Worm (Caenorhabditis elegans) whole organism, young adult: ENCODE results near the gene F40H3.3.

ENCODE experiments used
- C06A6.2 ChIP-seq: fragments of 200-800 bp; sonication (Bioruptor generic); conservative IDR thresholded peaks from 2 replicates; pipeline ENCODE4 v1.3.6; 2022; ENCODE audit warnings: missing genetic modification characterization, missing compliant biosample characterization
- C17E4.6 ChIP-seq: fragments of 200-800 bp; sonication (Bioruptor generic); IDR thresholded peaks from 2 replicates; pipeline ENCODE4 v1.3.6; 2022; ENCODE audit warnings: missing genetic modification reagents, missing genetic modification characterization, missing compliant biosample characterization
- D2030.7 ChIP-seq: fragments of 200-800 bp; sonication (Bioruptor generic); IDR thresholded peaks from 2 replicates; pipeline ENCODE4 v1.3.6; 2022; ENCODE audit warnings: missing genetic modification reagents, missing genetic modification characterization, missing compliant biosample characterization
- K11D2.4 ChIP-seq: fragments of 200-800 bp; sonication (Bioruptor generic); IDR thresholded peaks from 2 replicates; pipeline ENCODE4 v1.3.6; 2022; ENCODE audit warnings: missing genetic modification reagents, missing genetic modification characterization, missing compliant biosample characterization
- K12H6.12 ChIP-seq: fragments of 200-800 bp; sonication (Bioruptor generic); optimal IDR thresholded peaks from 2 replicates; lab custom pipeline; 2018; ENCODE audit warnings: mild to moderate bottlenecking, missing genetic modification characterization, missing compliant biosample characterization
- Y53F4B.3 ChIP-seq: fragments of 200-800 bp; sonication (Bioruptor generic); IDR thresholded peaks from 2 replicates; pipeline ENCODE4 v1.3.6; 2022; ENCODE audit warnings: missing genetic modification reagents, missing genetic modification characterization, missing compliant biosample characterization
- Y56A3A.18 ChIP-seq: fragments of 200-800 bp; sonication (Bioruptor generic); IDR thresholded peaks from 2 replicates; pipeline ENCODE4 v1.3.6; 2022; ENCODE audit warnings: missing genetic modification reagents, missing genetic modification characterization, missing compliant biosample characterization
- Y79H2A.3 ChIP-seq: fragments of 200-800 bp; sonication (Bioruptor generic); conservative IDR thresholded peaks from 2 replicates; pipeline ENCODE4 v1.3.6; 2022; ENCODE audit warnings: missing genetic modification reagents, missing genetic modification characterization, missing compliant biosample characterization
- attf-3 ChIP-seq: fragments of 200-800 bp; sonication (Bioruptor generic); conservative IDR thresholded peaks from 2 replicates; pipeline ENCODE4 v1.3.6; 2022; ENCODE audit warnings: missing genetic modification reagents, missing genetic modification characterization, missing compliant biosample characterization
- cebp-2 ChIP-seq: fragments of 200-800 bp; sonication (Bioruptor generic); IDR thresholded peaks from 2 replicates; pipeline ENCODE4 v1.3.6; 2022; ENCODE audit warnings: missing genetic modification characterization, missing compliant biosample characterization
- ceh-58 ChIP-seq: fragments of 200-800 bp; sonication (Bioruptor generic); IDR thresholded peaks from 2 replicates; pipeline ENCODE4 v1.3.6; 2022; ENCODE audit warnings: missing genetic modification characterization, missing compliant biosample characterization
- egrh-3 ChIP-seq: fragments of 200-800 bp; sonication (Bioruptor generic); IDR thresholded peaks from 2 replicates; pipeline ENCODE4 v1.3.6; 2022; ENCODE audit warnings: missing genetic modification reagents, missing genetic modification characterization, missing compliant biosample characterization
- ekl-4 ChIP-seq: fragments of 200-800 bp; sonication (Bioruptor generic); IDR thresholded peaks from 2 replicates; pipeline ENCODE4 v1.3.6; 2022; ENCODE audit warnings: missing genetic modification reagents, missing genetic modification characterization, missing compliant biosample characterization
- ets-4 ChIP-seq: fragments of 200-800 bp; sonication (Bioruptor generic); optimal IDR thresholded peaks from 2 replicates; lab custom pipeline; 2018; ENCODE audit warnings: mild to moderate bottlenecking, missing genetic modification characterization, missing compliant biosample characterization
- lag-1 ChIP-seq: fragments of 200-800 bp; sonication (Bioruptor generic); IDR thresholded peaks from 2 replicates; pipeline ENCODE4 v1.3.6; 2022; ENCODE audit warnings: missing genetic modification reagents, missing genetic modification characterization, missing compliant biosample characterization
- lsl-1 ChIP-seq: fragments of 200-800 bp; sonication (Bioruptor generic); optimal IDR thresholded peaks from 2 replicates; lab custom pipeline; 2018; ENCODE audit warnings: mild to moderate bottlenecking, missing genetic modification characterization, moderate library complexity, missing compliant biosample characterization
- lsy-27 ChIP-seq: sonication (generic microtip); optimal IDR thresholded peaks from 2 replicates; lab custom pipeline; 2017; ENCODE audit warnings: missing genetic modification characterization, mild to moderate bottlenecking, missing compliant biosample characterization, antibody characterized with exemption, missing genotype, borderline replicate concordance; ENCODE audit not compliant: insufficient read depth
- madf-10 ChIP-seq: sonication (generic microtip); optimal IDR thresholded peaks from 2 replicates; lab custom pipeline; 2016; ENCODE audit warnings: mild to moderate bottlenecking, missing genetic modification characterization, missing compliant biosample characterization
- madf-3 ChIP-seq: fragments of 200-800 bp; sonication (Bioruptor generic); IDR thresholded peaks from 2 replicates; pipeline ENCODE4 v1.3.6; 2022; ENCODE audit warnings: missing genetic modification reagents, missing genetic modification characterization, missing compliant biosample characterization
- mes-4 ChIP-seq: sonication (generic microtip); optimal IDR thresholded peaks from 2 replicates; lab custom pipeline; 2016; ENCODE audit warnings: missing genotype, missing genetic modification characterization, missing compliant biosample characterization
- mxl-1 ChIP-seq: sonication (generic microtip); optimal IDR thresholded peaks from 2 replicates; lab custom pipeline; 2016; ENCODE audit warnings: missing genetic modification characterization, missing compliant biosample characterization
- nhr-90 ChIP-seq: sonication (generic microtip); optimal IDR thresholded peaks from 2 replicates; lab custom pipeline; 2016; ENCODE audit warnings: missing genotype, mild to moderate bottlenecking, missing genetic modification characterization, missing compliant biosample characterization
- repo-1 ChIP-seq: sonication (generic microtip); optimal IDR thresholded peaks from 2 replicates; lab custom pipeline; 2017; ENCODE audit warnings: mild to moderate bottlenecking, missing genetic modification characterization, missing compliant biosample characterization
- sdz-38 ChIP-seq: sonication (generic microtip); optimal IDR thresholded peaks from 2 replicates; lab custom pipeline; 2016; ENCODE audit warnings: missing genotype, missing genetic modification characterization, missing compliant biosample characterization
- snpc-4 ChIP-seq, 5 experiments: fragments of 150-350 bp in 1 of 5; sonication (generic microtip) in 4 of 5; optimal IDR thresholded peaks; 2 replicates each; lab custom pipeline; 2014 to 2018; ENCODE audit warnings: missing genetic modification characterization in 5 of 5, missing biosample characterization in 3 of 5, antibody characterized with exemption in 2 of 5, mild to moderate bottlenecking in 2 of 5, missing compliant biosample characterization in 2 of 5, missing genotype in 2 of 5, moderate library complexity in 2 of 5, missing genetic modification reagents in 1 of 5
- tlf-1 ChIP-seq: fragments of 200-800 bp; sonication (Bioruptor generic); optimal IDR thresholded peaks from 2 replicates; lab custom pipeline; 2018; ENCODE audit warnings: mild to moderate bottlenecking, missing genetic modification characterization, missing compliant biosample characterization
- zfh-2 ChIP-seq: fragments of 200-800 bp; sonication (Bioruptor generic); conservative IDR thresholded peaks from 2 replicates; pipeline ENCODE4 v1.3.6; 2022; ENCODE audit warnings: missing genetic modification reagents, missing genetic modification characterization, missing compliant biosample characterization
- zim-3 ChIP-seq: sonication (generic microtip); optimal IDR thresholded peaks from 2 replicates; lab custom pipeline; 2017; ENCODE audit warnings: mild to moderate bottlenecking, missing genetic modification characterization, moderate library complexity, missing compliant biosample characterization

Gene F40H3.3

DNA sequence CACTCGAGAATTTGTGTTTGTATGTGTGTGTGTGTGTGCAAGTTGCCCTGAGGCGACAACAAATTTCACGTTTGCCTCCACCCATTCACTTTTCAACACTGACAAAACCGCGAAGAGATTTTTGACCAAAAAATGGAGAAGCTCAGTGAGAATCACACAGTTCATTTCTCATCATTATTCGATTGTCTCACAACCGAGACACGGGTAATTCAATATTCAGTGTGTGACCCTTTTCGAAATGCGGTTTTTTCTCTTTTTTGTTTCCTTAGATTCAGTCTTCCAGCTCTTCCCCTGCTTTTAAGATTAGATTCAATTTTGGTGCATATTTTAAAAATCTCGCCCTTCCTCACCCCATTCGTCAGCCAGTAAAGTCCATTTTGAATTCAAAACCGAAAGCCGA lies 31.8 kb upstream of the F40H3.3 start:
- TF ChIP-seq K12H6.12 (tag; lab: Kevin White, UChicago) (no peak), tlf-1 (GFP tag; lab: Kevin White, UChicago) (no peak)
- TF ChIP-seq, all 124 proteins: peak for 0

DNA sequence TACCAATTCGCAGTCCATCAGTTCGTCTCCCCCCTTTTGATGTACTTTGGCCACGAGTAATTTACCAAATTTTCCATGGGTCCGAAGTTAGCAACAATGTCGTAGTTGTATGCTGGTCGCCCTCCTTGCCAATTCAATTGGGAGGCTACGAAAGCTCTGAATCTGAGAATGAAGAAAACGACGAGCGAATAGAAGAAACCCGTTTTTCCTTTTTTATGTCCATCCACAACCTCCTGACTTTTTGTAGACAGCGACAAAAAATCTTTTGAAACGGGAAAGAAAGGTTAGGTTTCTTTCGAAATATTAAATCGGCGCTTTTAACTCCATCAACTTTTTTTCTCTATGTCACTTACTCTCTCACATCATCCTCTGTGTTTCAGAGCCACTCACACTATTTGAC lies 28.8 kb upstream of the F40H3.3 start:
- TF ChIP-seq attf-3 (GFP tag; lab: Robert Waterston, UW) (no peak), sdz-38 (tag; lab: Kevin White, UChicago) (no peak), madf-10 (tag; lab: Kevin White, UChicago) (no peak)

DNA sequence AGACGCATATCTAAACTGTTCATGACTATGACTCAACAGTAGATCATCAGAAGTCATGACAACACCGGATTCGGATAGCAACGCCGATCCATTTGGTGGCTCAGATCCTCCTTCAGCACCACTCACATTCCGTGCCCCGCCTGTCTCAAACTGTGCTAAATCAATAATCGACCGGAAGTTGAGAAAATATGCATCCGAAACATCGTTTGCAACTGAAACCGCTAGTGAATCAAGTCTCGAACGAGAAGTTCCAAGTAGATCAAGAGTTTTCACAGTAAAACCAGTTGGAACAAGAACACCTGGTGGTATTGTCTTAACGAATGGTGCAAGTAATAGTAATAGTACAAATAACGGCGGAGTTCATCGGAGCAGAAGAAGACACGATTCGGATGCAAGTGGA lies 24.2 kb upstream of the F40H3.3 start:
- TF ChIP-seq cebp-2 (GFP tag; lab: Robert Waterston, UW) (no peak), sdz-38 (tag; lab: Kevin White, UChicago) (no peak), mes-4 (tag; lab: Kevin White, UChicago) (no peak), ceh-58 (GFP tag; lab: Robert Waterston, UW) (no peak)

ce11 chrII:6148369-6148768 lies 22.9 kb upstream of the F40H3.3 start:
- TF ChIP-seq repo-1 (tag; lab: Kevin White, UChicago) = no peak
- no peak for TF ChIP-seq ceh-58 (GFP tag; lab: Robert Waterston, UW)
- no peak for TF ChIP-seq mxl-1 (tag; lab: Kevin White, UChicago)
- TF ChIP-seq zim-3 (tag; lab: Kevin White, UChicago) = no peak
- TF ChIP-seq C06A6.2 = no peak

DNA sequence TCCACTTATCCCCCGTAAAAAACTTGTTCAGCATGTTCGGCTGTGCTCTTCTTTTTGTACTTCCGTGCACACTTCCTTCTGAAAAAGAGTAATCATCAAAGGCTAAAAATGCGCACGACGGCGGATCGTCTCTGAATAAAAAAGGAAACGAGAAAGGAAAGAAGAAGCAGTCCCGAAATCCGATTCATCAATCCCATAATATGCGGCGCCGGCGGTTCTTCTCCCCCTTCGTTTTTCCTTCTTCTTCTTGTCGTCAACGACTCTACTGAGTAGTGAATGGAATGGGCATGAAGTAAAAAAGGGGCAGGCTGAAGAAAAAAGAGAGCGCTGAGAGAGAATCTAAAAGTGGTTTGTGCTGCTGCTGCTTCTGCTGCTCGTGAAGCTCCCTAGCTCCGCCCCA lies 21.9 kb upstream of the F40H3.3 start:
- TF ChIP-seq zfh-2 (GFP tag; lab: Robert Waterston, UW) (peak; percentile 71), egrh-3 (peak; percentile 16; the same call in 1 of the 2 replicates), K11D2.4 (GFP tag; lab: Robert Waterston, UW) (no peak), Y56A3A.18 (GFP tag; lab: Robert Waterston, UW) (no peak), lsl-1 (GFP tag; lab: Kevin White, UChicago) (no peak)

ce11 chrII:6158111-6158510 lies 13.2 kb upstream of the F40H3.3 start:
- no peak for TF ChIP-seq nhr-90 (tag; lab: Kevin White, UChicago)
- TF ChIP-seq, all 124 proteins: peak for 0

ce11 chrII:6160994-6161393 lies 10.3 kb upstream of the F40H3.3 start, which contains the start of gene exp-1:
Gene exp-1 (minus strand): TSS chrII:6161094.
- no peak for TF ChIP-seq lsy-27

ce11 chrII:6165152-6165551 lies 6.2 kb upstream of the F40H3.3 start:
- TF ChIP-seq snpc-4 (GFP tag; optimal IDR thresholded peaks at IDR 0.05; lab: Kevin White, UChicago) (no peak), snpc-4 (tag; optimal IDR thresholded peaks at IDR 0.05; lab: Kevin White, UChicago) (no peak), lag-1 (GFP tag; lab: Robert Waterston, UW) (no peak), C17E4.6 (GFP tag; lab: Robert Waterston, UW) (no peak), ekl-4 (GFP tag; lab: Robert Waterston, UW) (no peak), madf-3 (no peak), D2030.7 (GFP tag; lab: Robert Waterston, UW) (no peak), Y79H2A.3 (GFP tag; lab: Robert Waterston, UW) (no peak), Y53F4B.3 (no peak), ets-4 (no peak)
